Fruit fly (Drosophila melanogaster) whole organism, wandering third instar larva: ENCODE results near the gene CG12123.

ENCODE experiments used
- pan ChIP-seq: fragments of >200 bp; optimal IDR thresholded peaks from 2 replicates; lab custom pipeline; 2017
- sage ChIP-seq: fragments of 200-800 bp; sonication (Bioruptor generic); optimal IDR thresholded peaks from 2 replicates; lab custom pipeline; 2016; ENCODE audit warnings: missing biosample characterization, mild to moderate bottlenecking, missing genetic modification characterization
- usp ChIP-seq: fragments of >200 bp; optimal IDR thresholded peaks from 2 replicates; lab custom pipeline; 2017; ENCODE audit warnings: missing biosample characterization, missing genetic modification characterization

- no peak for TF ChIP-seq sage (GFP tag; lab: Kevin White, UChicago)
- no peak for TF ChIP-seq pan (lab: Kevin White, UChicago)
- no peak for TF ChIP-seq usp (GFP tag; lab: Kevin White, UChicago)
Measured at dm6 chrX:8422643-8423042, 19.5 kb downstream of the CG12123 start.
